Worm (Caenorhabditis elegans) whole organism, L4 larva: ENCODE measurements around the gene Y45F3A.4.

Experiments used
- F49E8.2 ChIP-seq: sonication (generic microtip); optimal IDR thresholded peaks from 2 replicates; lab custom pipeline; 2016; ENCODE audit warnings: missing compliant biosample characterization, mild to moderate bottlenecking, missing genetic modification characterization, borderline replicate concordance
- Y48G9A.11 ChIP-seq: fragments of 200-800 bp; sonication (Bioruptor generic); IDR thresholded peaks from 2 replicates; pipeline ENCODE4 v1.3.6; 2022; ENCODE audit warnings: missing genetic modification reagents, missing genetic modification characterization, missing compliant biosample characterization
- Y5F2A.4 ChIP-seq: fragments of 200-800 bp; sonication (Bioruptor generic); optimal IDR thresholded peaks from 2 replicates; lab custom pipeline; 2018; ENCODE audit warnings: mild to moderate bottlenecking, missing genetic modification characterization, missing compliant biosample characterization
- ZK337.2 ChIP-seq: fragments of 200-800 bp; sonication (Bioruptor generic); IDR thresholded peaks from 2 replicates; pipeline ENCODE4 v1.3.6; 2022; ENCODE audit warnings: missing genetic modification reagents, missing genetic modification characterization, missing compliant biosample characterization
- ZK546.5 ChIP-seq, 2 experiments: sonication (generic microtip); optimal IDR thresholded peaks; 2 replicates each; lab custom pipeline; 2017; ENCODE audit warnings: missing biosample characterization in 2 of 2, missing genetic modification characterization in 2 of 2
- aha-1 ChIP-seq: fragments of 150-350 bp; peaks from one replicate; lab custom pipeline; 2014; ENCODE audit warnings: missing biosample characterization, missing genetic modification characterization
- aly-2 ChIP-seq: sonication (generic microtip); optimal IDR thresholded peaks from 2 replicates; lab custom pipeline; 2018; ENCODE audit warnings: missing biosample characterization, missing genetic modification characterization
- ama-1 ChIP-seq: fragments of 150-350 bp; optimal IDR thresholded peaks from 2 replicates; lab custom pipeline; 2014; ENCODE audit warnings: inconsistent platforms, mixed read lengths
- ceh-28 ChIP-seq: fragments of 150-350 bp; optimal IDR thresholded peaks from 2 replicates; lab custom pipeline; 2014; ENCODE audit warnings: missing biosample characterization, missing genetic modification reagents, missing genetic modification characterization
- ceh-32 ChIP-seq: sonication (generic microtip); optimal IDR thresholded peaks from 2 replicates; lab custom pipeline; 2016; ENCODE audit warnings: mild to moderate bottlenecking, missing genetic modification characterization, missing compliant biosample characterization; ENCODE audit not compliant: poor library complexity
- ceh-62 ChIP-seq: sonication (generic microtip); optimal IDR thresholded peaks from 2 replicates; lab custom pipeline; 2017; ENCODE audit warnings: missing biosample characterization, missing genetic modification characterization
- ceh-82 ChIP-seq: sonication (generic microtip); optimal IDR thresholded peaks from 2 replicates; lab custom pipeline; 2017; ENCODE audit warnings: missing biosample characterization, missing genetic modification characterization
- ces-1 ChIP-seq: fragments of 150-350 bp; sonication (generic microtip); optimal IDR thresholded peaks from 4 replicates; lab custom pipeline; 2014; ENCODE audit warnings: missing biosample characterization, missing genetic modification reagents, missing genetic modification characterization
- ctbp-1 ChIP-seq: fragments of 200-800 bp; sonication (Bioruptor generic); IDR thresholded peaks from 2 replicates; pipeline ENCODE4 v1.3.6; 2022; ENCODE audit warnings: missing genetic modification reagents, missing genetic modification characterization, missing compliant biosample characterization
- daf-19 ChIP-seq: fragments of 200-800 bp; sonication (Bioruptor generic); conservative IDR thresholded peaks from 2 replicates; pipeline ENCODE4 v1.3.6; 2022; ENCODE audit warnings: missing genetic modification characterization, missing compliant biosample characterization
- dmd-8 ChIP-seq: fragments of 200-800 bp; sonication (Bioruptor generic); IDR thresholded peaks from 2 replicates; pipeline ENCODE4 v1.3.6; 2022; ENCODE audit warnings: missing genetic modification characterization, missing compliant biosample characterization
- dpl-1 ChIP-seq: fragments of 150-350 bp; optimal IDR thresholded peaks from 2 replicates; lab custom pipeline; 2014; ENCODE audit warnings: missing biosample characterization, missing genetic modification reagents, missing genetic modification characterization
- egl-43 ChIP-seq: fragments of 200-800 bp; sonication (Bioruptor generic); IDR thresholded peaks from 2 replicates; pipeline ENCODE4 v1.3.6; 2022; ENCODE audit warnings: missing genetic modification reagents, missing genetic modification characterization, missing compliant biosample characterization
- fkh-10 ChIP-seq: fragments of 150-350 bp; optimal IDR thresholded peaks from 2 replicates; lab custom pipeline; 2014; ENCODE audit warnings: missing biosample characterization, missing genetic modification reagents, missing genetic modification characterization
- fos-1 ChIP-seq: fragments of 150-350 bp; optimal IDR thresholded peaks from 2 replicates; lab custom pipeline; 2014; ENCODE audit warnings: missing biosample characterization, missing genetic modification characterization
- hif-1 ChIP-seq, 2 experiments: sonication (generic microtip); optimal IDR thresholded peaks; 2 replicates each; lab custom pipeline; 2016 to 2017; ENCODE audit warnings: missing compliant biosample characterization in 2 of 2, missing genetic modification characterization in 2 of 2, missing genetic modification reagents in 2 of 2, missing genotype in 2 of 2, mild to moderate bottlenecking in 1 of 2
- hlh-11 ChIP-seq: fragments of 200-800 bp; sonication (Bioruptor generic); optimal IDR thresholded peaks from 2 replicates; lab custom pipeline; 2018; ENCODE audit warnings: mild to moderate bottlenecking, missing genetic modification characterization, missing compliant biosample characterization
- hmg-1.1 ChIP-seq: fragments of 200-800 bp; sonication (Bioruptor generic); IDR thresholded peaks from 2 replicates; pipeline ENCODE4 v1.3.6; 2022; ENCODE audit warnings: missing genetic modification reagents, missing genetic modification characterization, missing compliant biosample characterization
- jun-1 ChIP-seq: fragments of 150-350 bp; optimal IDR thresholded peaks from 2 replicates; lab custom pipeline; 2014; ENCODE audit warnings: missing biosample characterization, missing genetic modification reagents, missing genetic modification characterization
- lim-7 ChIP-seq: fragments of 200-800 bp; sonication (Bioruptor generic); IDR thresholded peaks from 2 replicates; pipeline ENCODE4 v1.3.6; 2022; ENCODE audit warnings: missing genetic modification characterization, missing compliant biosample characterization
- lin-13 ChIP-seq: fragments of 150-350 bp; optimal IDR thresholded peaks from 2 replicates; lab custom pipeline; 2014; ENCODE audit warnings: missing biosample characterization, missing genetic modification reagents, missing genetic modification characterization
- lin-15B ChIP-seq: fragments of 150-350 bp; sonication (generic microtip); optimal IDR thresholded peaks from 3 replicates; lab custom pipeline; 2014; ENCODE audit warnings: missing biosample characterization, missing genetic modification characterization
- lsy-2 ChIP-seq, 2 experiments: fragments of 150-350 bp in 1 of 2; sonication (generic microtip) in 1 of 2; optimal IDR thresholded peaks; 2 replicates each; lab custom pipeline; 2014 to 2017; ENCODE audit warnings: missing biosample characterization in 2 of 2, missing genetic modification characterization in 2 of 2
- madf-9 ChIP-seq: fragments of 200-800 bp; sonication (Bioruptor generic); conservative IDR thresholded peaks from 2 replicates; pipeline ENCODE4 v1.3.6; 2022; ENCODE audit warnings: missing genetic modification reagents, missing genetic modification characterization, missing compliant biosample characterization
- mdl-1 ChIP-seq, 2 experiments: fragments of 150-350 bp in 1 of 2; sonication (generic microtip) in 1 of 2; optimal IDR thresholded peaks; 2 replicates each; lab custom pipeline; 2014 to 2017; ENCODE audit warnings: missing biosample characterization in 2 of 2, missing genetic modification characterization in 2 of 2
- mep-1 ChIP-seq: fragments of 150-350 bp; sonication (generic microtip); optimal IDR thresholded peaks from 3 replicates; lab custom pipeline; 2014; ENCODE audit warnings: missing biosample characterization, missing genetic modification characterization
- mxl-3 ChIP-seq: fragments of 200-800 bp; sonication (Bioruptor generic); optimal IDR thresholded peaks from 2 replicates; lab custom pipeline; 2018; ENCODE audit warnings: mild to moderate bottlenecking, missing genetic modification characterization, missing compliant biosample characterization
- nhr-102 ChIP-seq: sonication (generic microtip); optimal IDR thresholded peaks from 2 replicates; lab custom pipeline; 2016; ENCODE audit warnings: mild to moderate bottlenecking, missing genetic modification characterization, moderate library complexity, missing compliant biosample characterization
- nhr-11 ChIP-seq: fragments of 150-350 bp; optimal IDR thresholded peaks from 2 replicates; lab custom pipeline; 2014; ENCODE audit warnings: missing biosample characterization, missing genetic modification characterization
- nhr-111 ChIP-seq: fragments of 200-800 bp; sonication (Bioruptor generic); optimal IDR thresholded peaks from 2 replicates; lab custom pipeline; 2018; ENCODE audit warnings: mild to moderate bottlenecking, missing genetic modification characterization, missing compliant biosample characterization
- nhr-237 ChIP-seq: sonication (generic microtip); optimal IDR thresholded peaks from 2 replicates; lab custom pipeline; 2017; ENCODE audit warnings: missing biosample characterization, missing genetic modification characterization
- nhr-48 ChIP-seq: sonication (generic microtip); optimal IDR thresholded peaks from 2 replicates; lab custom pipeline; 2016; ENCODE audit warnings: mild to moderate bottlenecking, missing genetic modification characterization, missing compliant biosample characterization
- nhr-6 ChIP-seq: fragments of 150-350 bp; optimal IDR thresholded peaks from 2 replicates; lab custom pipeline; 2014; ENCODE audit warnings: missing biosample characterization, missing genetic modification characterization
- rbr-2 ChIP-seq: sonication (generic microtip); optimal IDR thresholded peaks from 2 replicates; lab custom pipeline; 2016; ENCODE audit warnings: missing genotype, missing genetic modification characterization, missing compliant biosample characterization
- saeg-2 ChIP-seq: fragments of 200-800 bp; sonication (Bioruptor generic); IDR thresholded peaks from 2 replicates; pipeline ENCODE4 v1.3.6; 2022; ENCODE audit warnings: missing genetic modification reagents, missing genetic modification characterization, missing compliant biosample characterization
- snpc-1.2 ChIP-seq: fragments of 200-800 bp; sonication (Bioruptor generic); IDR thresholded peaks from 2 replicates; pipeline ENCODE4 v1.3.6; 2022; ENCODE audit warnings: missing genetic modification reagents, missing genetic modification characterization, missing compliant biosample characterization
- snpc-4 ChIP-seq: fragments of 150-350 bp; optimal IDR thresholded peaks from 2 replicates; lab custom pipeline; 2014; ENCODE audit warnings: missing biosample characterization, missing genetic modification characterization
- spr-1 ChIP-seq: sonication (generic microtip); optimal IDR thresholded peaks from 2 replicates; lab custom pipeline; 2016; ENCODE audit warnings: mild to moderate bottlenecking, missing genetic modification characterization, missing compliant biosample characterization
- unc-130 ChIP-seq: sonication (generic microtip); optimal IDR thresholded peaks from 2 replicates; lab custom pipeline; 2016; ENCODE audit warnings: missing genetic modification reagents, missing genetic modification characterization, missing compliant biosample characterization
- zip-11 ChIP-seq: fragments of 200-800 bp; sonication (Bioruptor generic); IDR thresholded peaks from 2 replicates; pipeline ENCODE4 v1.3.6; 2022; ENCODE audit warnings: missing genetic modification characterization, missing compliant biosample characterization
- ztf-11 ChIP-seq: fragments of 150-350 bp; optimal IDR thresholded peaks from 2 replicates; lab custom pipeline; 2014; ENCODE audit warnings: missing biosample characterization, missing genetic modification characterization

The Y45F3A.4 gene

DNA sequence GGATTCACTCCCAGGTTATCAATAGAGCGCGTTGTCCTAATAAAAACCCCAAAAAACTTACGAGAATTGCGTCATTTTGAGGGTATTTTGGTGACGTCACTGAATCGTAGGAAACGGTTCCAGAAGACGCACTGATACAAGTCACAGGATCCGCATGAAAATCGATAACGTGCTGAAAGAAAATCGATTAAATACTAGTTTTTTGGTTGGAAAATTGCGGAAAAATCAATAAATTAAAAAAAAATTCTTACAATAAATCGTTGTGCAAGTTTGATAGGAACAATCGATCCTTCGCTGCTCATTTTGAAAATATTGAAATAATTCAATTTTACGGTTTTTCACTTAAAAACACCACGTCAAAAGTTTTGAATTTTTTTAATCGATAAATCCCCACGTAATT, 28.0 kb upstream of the Y45F3A.4 start, which contains the start of gene Y39A1A.2:
TSS of gene Y39A1A.2 (minus strand) at position 319 of the 400 bp plus-strand sequence.
- TF ChIP-seq ceh-28 (tag; lab: Kevin White, UChicago): peak; percentile 75
- TF ChIP-seq mdl-1 (tag; optimal IDR thresholded peaks at IDR 0.05; lab: Kevin White, UChicago): no peak

ce11 chrIII:10600894-10601293, 25.7 kb upstream of the Y45F3A.4 start:
- no peak for TF ChIP-seq Y5F2A.4 (GFP tag; lab: Kevin White, UChicago)
- peak; percentile 14 for TF ChIP-seq nhr-11

DNA sequence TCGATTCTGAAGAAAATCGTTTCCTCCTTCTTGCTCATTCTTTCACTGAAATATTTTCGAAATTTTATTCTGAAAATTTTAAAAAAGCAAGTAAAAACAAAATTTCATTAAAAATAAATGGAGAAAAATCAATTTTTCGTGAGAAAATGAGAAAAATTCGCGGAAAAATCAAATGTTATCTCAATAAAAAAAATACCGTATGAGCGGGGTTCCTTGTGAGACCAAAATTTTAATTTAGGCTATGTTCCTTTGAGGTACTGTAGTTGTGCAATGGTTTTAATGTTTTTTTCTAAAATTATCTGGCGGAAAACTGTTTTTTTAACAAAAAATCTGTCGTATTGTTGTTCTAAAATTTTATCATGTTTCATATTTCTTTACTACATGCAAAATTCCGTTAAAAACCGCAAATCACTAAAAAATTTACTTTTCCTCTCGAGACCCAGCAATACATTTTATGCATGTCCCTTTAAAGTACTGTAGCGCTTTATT, 25.0 kb upstream of the Y45F3A.4 start, which contains the start of gene epg-6:
TSS of gene epg-6 (minus strand) at position 51 of the 489 bp plus-strand sequence.
- TF ChIP-seq unc-130 (peak; percentile 68), lsy-2 (tag; optimal IDR thresholded peaks at IDR 0.05; lab: Kevin White, UChicago) (peak in 1 of 2 experiments; percentile 28), zip-11 (no peak), F49E8.2 (tag; lab: Kevin White, UChicago) (peak; percentile 67)

- TF ChIP-seq ZK337.2 (GFP tag; lab: Robert Waterston, UW): no peak
- TF ChIP-seq hif-1 (tag; optimal IDR thresholded peaks at IDR 0.05; lab: Kevin White, UChicago): peak in 1 of 2 experiments; percentile 44
- peak in 1 of 2 experiments; percentile 81 for TF ChIP-seq lsy-2 (tag; optimal IDR thresholded peaks at IDR 0.05; lab: Kevin White, UChicago)
- TF ChIP-seq dpl-1: peak; percentile 70
- no peak for TF ChIP-seq ctbp-1 (GFP tag; lab: Robert Waterston, UW)
- peak; percentile 76 for TF ChIP-seq mep-1
- TF ChIP-seq ceh-32 (tag; lab: Kevin White, UChicago): no peak
- 0 out of 2 replicates have a peak, but pooled peaks have one; percentile 32 for TF ChIP-seq madf-9 (GFP tag; lab: Robert Waterston, UW)
- no peak for TF ChIP-seq ceh-82 (tag; lab: Kevin White, UChicago)
- peak; percentile 84 for TF ChIP-seq nhr-6
- no peak for TF ChIP-seq nhr-102
- TF ChIP-seq spr-1: no peak
- TF ChIP-seq dmd-8 (GFP tag; lab: Robert Waterston, UW): no peak
- TF ChIP-seq nhr-48 (tag; lab: Kevin White, UChicago): no peak
- TF ChIP-seq aha-1 (tag; lab: Kevin White, UChicago): peak; percentile 94
- TF ChIP-seq ZK546.5 (tag; optimal IDR thresholded peaks at IDR 0.05; lab: Kevin White, UChicago): no peak
- TF ChIP-seq ceh-62 (tag; lab: Kevin White, UChicago): no peak
- peak; percentile 66 for TF ChIP-seq lin-13 (GFP tag; lab: Kevin White, UChicago)
- no peak for TF ChIP-seq nhr-111 (GFP tag; lab: Kevin White, UChicago)
- TF ChIP-seq lin-15B: no peak
- TF ChIP-seq fos-1: no peak
- no peak for TF ChIP-seq egl-43 (GFP tag; lab: Robert Waterston, UW)
- no peak for TF ChIP-seq unc-130
- TF ChIP-seq nhr-237 (tag; lab: Kevin White, UChicago): no peak
- no peak for TF ChIP-seq mxl-3 (GFP tag; lab: Kevin White, UChicago)
- TF ChIP-seq saeg-2 (GFP tag; lab: Robert Waterston, UW): no peak
- no peak for TF ChIP-seq snpc-1.2
- no peak for TF ChIP-seq snpc-4 (tag; lab: Kevin White, UChicago)
- peak in 1 of 2 experiments; percentile 50 for TF ChIP-seq mdl-1 (tag; optimal IDR thresholded peaks at IDR 0.05; lab: Kevin White, UChicago)
- TF ChIP-seq lim-7 (GFP tag; lab: Robert Waterston, UW): no peak
- TF ChIP-seq ztf-11 (tag; lab: Kevin White, UChicago): no peak
- TF ChIP-seq hlh-11: peak; percentile 94
- peak; percentile 54 for TF ChIP-seq rbr-2 (tag; lab: Kevin White, UChicago)
- peak; percentile 74 for TF ChIP-seq hmg-1.1 (GFP tag; lab: Robert Waterston, UW)
- TF ChIP-seq aly-2 (tag; lab: Kevin White, UChicago): no peak
- TF ChIP-seq jun-1 (tag; lab: Kevin White, UChicago): no peak
- TF ChIP-seq daf-19 (GFP tag; lab: Robert Waterston, UW): no peak
- TF ChIP-seq fkh-10: no peak
- no peak for TF ChIP-seq Y48G9A.11
- peak; percentile 40 for TF ChIP-seq nhr-11
- TF ChIP-seq ama-1: no peak
- TF ChIP-seq ces-1: no peak
These were observed 24.5 kb upstream of the Y45F3A.4 start for ce11 chrIII:10599699-10600098.
